Worm (Caenorhabditis elegans) whole organism, early embryonic: ENCODE results near the gene F14H12.6.

ENCODE experiments used
- B0310.2 ChIP-seq: sonication (generic microtip); optimal IDR thresholded peaks from 2 replicates; lab custom pipeline; 2016; ENCODE audit warnings: mild to moderate bottlenecking, missing genetic modification characterization, missing compliant biosample characterization
- F13C5.2 ChIP-seq: sonication (generic microtip); optimal IDR thresholded peaks from 2 replicates; lab custom pipeline; 2017; ENCODE audit warnings: mild to moderate bottlenecking, missing genetic modification characterization, inconsistent platforms, missing compliant biosample characterization
- aly-1 ChIP-seq: sonication (generic microtip); optimal IDR thresholded peaks from 2 replicates; lab custom pipeline; 2016; ENCODE audit warnings: missing genetic modification characterization, missing compliant biosample characterization
- ama-1 ChIP-seq: fragments of 150-350 bp; optimal IDR thresholded peaks from 2 replicates; lab custom pipeline; 2014
- ceh-13 ChIP-seq: fragments of 200-800 bp; sonication (Bioruptor generic); optimal IDR thresholded peaks from 2 replicates; lab custom pipeline; 2018; ENCODE audit warnings: mild to moderate bottlenecking, missing genetic modification characterization, missing compliant biosample characterization
- ceh-36 ChIP-seq: sonication (generic microtip); optimal IDR thresholded peaks from 2 replicates; lab custom pipeline; 2016; ENCODE audit warnings: missing genetic modification characterization, inconsistent platforms, missing compliant biosample characterization
- ets-7 ChIP-seq: sonication (generic microtip); optimal IDR thresholded peaks from 2 replicates; lab custom pipeline; 2016; ENCODE audit warnings: missing genotype, missing genetic modification characterization, missing compliant biosample characterization
- flt-1 ChIP-seq: fragments of 200-800 bp; sonication (Bioruptor generic); IDR thresholded peaks from 2 replicates; pipeline ENCODE4 v1.3.6; 2022; ENCODE audit warnings: missing genetic modification characterization, missing compliant biosample characterization
- hmbx-1 ChIP-seq: sonication (generic microtip); optimal IDR thresholded peaks from 2 replicates; lab custom pipeline; 2016; ENCODE audit warnings: mild to moderate bottlenecking, missing genetic modification characterization, missing compliant biosample characterization
- hmg-4 ChIP-seq: fragments of 200-800 bp; sonication (Bioruptor generic); optimal IDR thresholded peaks from 2 replicates; lab custom pipeline; 2018; ENCODE audit warnings: mild to moderate bottlenecking, missing genetic modification characterization, missing compliant biosample characterization
- hnd-1 ChIP-seq: sonication (generic microtip); optimal IDR thresholded peaks from 2 replicates; lab custom pipeline; 2016; ENCODE audit warnings: missing genetic modification characterization, missing compliant biosample characterization
- pes-1 ChIP-seq: fragments of 200-800 bp; sonication (Bioruptor generic); IDR thresholded peaks from 2 replicates; pipeline ENCODE4 v1.3.6; 2022; ENCODE audit warnings: missing genetic modification reagents, missing genetic modification characterization, missing compliant biosample characterization
- scrt-1 ChIP-seq: fragments of 200-800 bp; sonication (Bioruptor generic); IDR thresholded peaks from 2 replicates; pipeline ENCODE4 v1.3.6; 2022; ENCODE audit warnings: missing genetic modification characterization, missing compliant biosample characterization
- sea-1 ChIP-seq: fragments of 200-800 bp; sonication (Bioruptor generic); conservative IDR thresholded peaks from 2 replicates; pipeline ENCODE4 v1.3.6; 2022; ENCODE audit warnings: missing genetic modification characterization, missing compliant biosample characterization
- tbx-11 ChIP-seq: fragments of 200-800 bp; sonication (Bioruptor generic); IDR thresholded peaks from 2 replicates; pipeline ENCODE4 v1.3.6; 2022; ENCODE audit warnings: missing genetic modification characterization, missing compliant biosample characterization
- tbx-37 ChIP-seq: fragments of 200-800 bp; sonication (Bioruptor generic); conservative IDR thresholded peaks from 2 replicates; pipeline ENCODE4 v1.3.6; 2022; ENCODE audit warnings: missing genetic modification reagents, missing genetic modification characterization, missing compliant biosample characterization
- tra-4 ChIP-seq: sonication (generic microtip); optimal IDR thresholded peaks from 2 replicates; lab custom pipeline; 2017; ENCODE audit warnings: missing genetic modification characterization, missing compliant biosample characterization

F14H12.6 gene

DNA sequence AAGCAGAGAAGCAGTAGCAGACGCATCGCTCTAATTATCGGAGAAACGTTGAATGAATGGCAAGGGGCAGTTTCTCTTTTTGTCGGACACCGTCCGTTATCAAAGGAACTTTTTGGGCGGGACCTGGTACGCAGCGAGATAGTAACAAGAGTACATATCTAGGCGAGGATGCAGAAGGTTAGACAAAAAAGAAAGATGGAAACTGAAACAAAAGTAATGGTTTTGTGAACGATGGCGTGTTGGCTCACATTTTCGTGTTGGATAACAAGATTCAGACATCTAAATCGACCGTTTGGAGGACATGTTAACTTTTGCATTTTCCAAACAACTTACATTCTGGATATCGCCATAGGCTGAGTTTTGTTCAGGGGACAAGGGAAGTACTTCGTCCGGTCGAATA is at the start of gene F14H12.6:
Gene F14H12.6 (minus strand): TSS at position 101 of the 400 bp plus-strand sequence.
- TF ChIP-seq hnd-1 (no peak), tbx-37 (no peak), hmbx-1 (tag; lab: Kevin White, UChicago) (no peak), tbx-11 (GFP tag; lab: Robert Waterston, UW) (no peak), ceh-13 (GFP tag; lab: Kevin White, UChicago) (no peak), flt-1 (no peak), tra-4 (tag; lab: Kevin White, UChicago) (no peak), sea-1 (GFP tag; lab: Robert Waterston, UW) (no peak), hmg-4 (GFP tag; lab: Kevin White, UChicago) (no peak), F13C5.2 (tag; lab: Kevin White, UChicago) (no peak), ets-7 (no peak), ceh-36 (tag; lab: Kevin White, UChicago) (no peak), aly-1 (tag; lab: Kevin White, UChicago) (no peak)

DNA sequence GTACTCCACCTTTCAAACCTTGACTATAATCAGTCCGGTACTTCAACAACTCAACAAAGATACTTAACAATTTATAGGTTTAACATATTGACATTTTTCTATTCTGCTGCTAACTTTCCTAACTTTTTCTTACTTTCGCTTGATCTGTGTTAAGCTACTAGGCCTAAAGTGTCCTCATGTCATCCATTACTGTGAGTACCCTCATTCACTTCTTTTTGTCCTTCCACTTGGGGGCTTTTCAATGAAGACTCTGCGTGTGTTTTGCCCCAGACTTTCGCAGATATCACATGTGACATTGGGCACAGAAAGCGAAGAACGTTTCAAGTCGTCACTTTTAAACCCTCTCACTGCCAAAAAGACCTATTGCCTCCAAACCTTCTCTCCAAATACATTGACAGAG is 47.4 kb upstream of the F14H12.6 start:
- TF ChIP-seq sea-1 (GFP tag; lab: Robert Waterston, UW) (no peak), F13C5.2 (tag; lab: Kevin White, UChicago) (no peak), pes-1 (no peak), flt-1 (no peak), hmg-4 (GFP tag; lab: Kevin White, UChicago) (no peak), hmbx-1 (tag; lab: Kevin White, UChicago) (no peak), ama-1 (lab: Kevin White, UChicago) (no peak), ceh-13 (GFP tag; lab: Kevin White, UChicago) (no peak), hnd-1 (no peak), ceh-36 (tag; lab: Kevin White, UChicago) (no peak), aly-1 (tag; lab: Kevin White, UChicago) (no peak), tbx-37 (no peak), ets-7 (no peak), tra-4 (tag; lab: Kevin White, UChicago) (no peak), tbx-11 (GFP tag; lab: Robert Waterston, UW) (no peak), B0310.2 (tag; lab: Kevin White, UChicago) (no peak), scrt-1 (GFP tag; lab: Robert Waterston, UW) (no peak)

- TF ChIP-seq F13C5.2 (tag; lab: Kevin White, UChicago) (no peak), flt-1 (no peak), ceh-36 (tag; lab: Kevin White, UChicago) (no peak), ama-1 (lab: Kevin White, UChicago) (no peak), sea-1 (GFP tag; lab: Robert Waterston, UW) (no peak), tbx-37 (no peak), aly-1 (tag; lab: Kevin White, UChicago) (no peak), hmg-4 (GFP tag; lab: Kevin White, UChicago) (no peak), pes-1 (no peak), ets-7 (no peak), tra-4 (tag; lab: Kevin White, UChicago) (no peak), tbx-11 (GFP tag; lab: Robert Waterston, UW) (no peak), ceh-13 (GFP tag; lab: Kevin White, UChicago) (no peak)
Measured at ce11 chrX:4402854-4403253, 45.5 kb upstream of the F14H12.6 start, which contains the start of gene D1079.1. Gene D1079.1 (plus strand): TSS chrX:4403154.

DNA sequence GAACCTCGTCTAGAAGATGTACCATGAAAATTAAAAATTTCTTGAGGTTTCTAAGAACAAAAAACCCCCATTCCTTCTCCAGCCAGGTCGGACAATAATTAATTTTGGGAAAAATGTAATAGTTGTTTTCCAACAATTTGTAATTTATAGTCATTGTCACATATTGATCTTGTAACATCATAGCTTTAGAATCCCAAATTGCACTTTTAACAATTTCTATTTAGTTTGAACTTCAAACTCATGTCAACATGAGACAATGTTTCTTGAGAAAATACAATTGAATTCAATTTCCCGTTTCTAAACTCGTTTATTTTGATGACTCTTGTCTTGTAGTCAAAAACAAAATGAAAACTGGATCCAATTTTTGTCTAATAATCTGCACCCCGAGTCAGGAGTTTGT is 42.9 kb upstream of the F14H12.6 start:
- TF ChIP-seq tbx-37 (no peak), B0310.2 (tag; lab: Kevin White, UChicago) (no peak), scrt-1 (GFP tag; lab: Robert Waterston, UW) (no peak), ets-7 (no peak), aly-1 (tag; lab: Kevin White, UChicago) (no peak), hmbx-1 (tag; lab: Kevin White, UChicago) (no peak), ceh-36 (tag; lab: Kevin White, UChicago) (no peak), pes-1 (no peak), tbx-11 (GFP tag; lab: Robert Waterston, UW) (no peak), hmg-4 (GFP tag; lab: Kevin White, UChicago) (no peak), F13C5.2 (tag; lab: Kevin White, UChicago) (no peak), tra-4 (tag; lab: Kevin White, UChicago) (no peak), ama-1 (lab: Kevin White, UChicago) (no peak)

DNA sequence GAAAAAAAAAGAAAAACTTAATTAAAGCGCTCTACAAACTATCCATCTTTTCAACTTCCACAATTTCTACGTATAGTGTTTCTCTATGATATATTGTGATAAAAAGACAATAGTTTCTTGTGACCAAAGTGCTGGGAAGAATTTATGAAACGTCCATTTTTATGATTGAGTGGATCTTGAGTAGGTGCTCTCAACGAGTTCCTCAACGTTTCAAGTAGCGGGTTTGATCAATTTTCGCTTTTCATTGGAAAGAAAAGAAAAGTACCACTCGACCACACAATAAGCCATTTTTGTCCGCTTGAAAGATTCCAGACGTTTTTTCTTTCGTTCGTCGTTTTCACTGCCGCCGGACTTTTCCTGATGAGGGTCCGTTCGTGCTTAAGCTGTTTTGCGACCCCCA is 40.1 kb upstream of the F14H12.6 start:
- TF ChIP-seq F13C5.2 (tag; lab: Kevin White, UChicago) = no peak
- no peak for TF ChIP-seq sea-1 (GFP tag; lab: Robert Waterston, UW)
- no peak for TF ChIP-seq ceh-13 (GFP tag; lab: Kevin White, UChicago)
- no peak for TF ChIP-seq flt-1
- TF ChIP-seq ets-7 = no peak
- no peak for TF ChIP-seq hmg-4 (GFP tag; lab: Kevin White, UChicago)
- no peak for TF ChIP-seq pes-1
- no peak for TF ChIP-seq tbx-11 (GFP tag; lab: Robert Waterston, UW)
- no peak for TF ChIP-seq hnd-1
- TF ChIP-seq hmbx-1 (tag; lab: Kevin White, UChicago) = no peak
- no peak for TF ChIP-seq tbx-37
- TF ChIP-seq aly-1 (tag; lab: Kevin White, UChicago) = no peak
- TF ChIP-seq B0310.2 (tag; lab: Kevin White, UChicago) = no peak
- no peak for TF ChIP-seq tra-4 (tag; lab: Kevin White, UChicago)
- no peak for TF ChIP-seq ceh-36 (tag; lab: Kevin White, UChicago)
- TF ChIP-seq ama-1 (lab: Kevin White, UChicago) = no peak

ce11 chrX:4395073-4395850 is 37.9 kb upstream of the F14H12.6 start:
- peak; percentile 42; the same call in 1 of the 2 replicates for TF ChIP-seq tbx-37
- peak; percentile 62 for TF ChIP-seq F13C5.2 (tag; lab: Kevin White, UChicago)
- no peak for TF ChIP-seq hmg-4 (GFP tag; lab: Kevin White, UChicago)
- no peak for TF ChIP-seq flt-1

DNA sequence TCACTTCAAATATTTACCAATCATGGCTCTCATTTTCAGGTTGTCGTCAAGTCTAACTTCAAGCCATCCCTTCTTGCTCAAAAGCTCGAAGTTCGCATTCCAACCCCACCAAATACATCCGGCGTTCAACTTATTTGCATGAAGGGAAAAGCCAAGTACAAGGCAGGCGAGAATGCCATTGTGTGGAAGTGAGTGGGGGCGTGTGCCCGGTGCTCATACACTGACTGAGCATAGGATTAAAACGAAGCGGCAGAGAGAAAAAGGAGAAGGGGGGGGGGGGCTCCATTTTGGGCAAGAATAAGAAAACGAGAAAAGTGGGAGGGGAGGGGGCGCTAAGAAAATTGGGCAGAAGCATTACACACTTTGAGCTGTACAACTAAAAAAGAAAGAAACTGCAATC is 34.3 kb upstream of the F14H12.6 start:
- TF ChIP-seq ceh-13 (GFP tag; lab: Kevin White, UChicago) = no peak
- TF ChIP-seq aly-1 (tag; lab: Kevin White, UChicago) = no peak
- TF ChIP-seq tra-4 (tag; lab: Kevin White, UChicago) = no peak
- TF ChIP-seq tbx-37 = no peak
- no peak for TF ChIP-seq scrt-1 (GFP tag; lab: Robert Waterston, UW)
- no peak for TF ChIP-seq sea-1 (GFP tag; lab: Robert Waterston, UW)
- TF ChIP-seq pes-1 = no peak
- TF ChIP-seq hmg-4 (GFP tag; lab: Kevin White, UChicago) = no peak
- TF ChIP-seq B0310.2 (tag; lab: Kevin White, UChicago) = no peak
- no peak for TF ChIP-seq flt-1
- TF ChIP-seq ceh-36 (tag; lab: Kevin White, UChicago) = no peak
- TF ChIP-seq F13C5.2 (tag; lab: Kevin White, UChicago) = no peak
- no peak for TF ChIP-seq hmbx-1 (tag; lab: Kevin White, UChicago)
- TF ChIP-seq hnd-1 = no peak
- TF ChIP-seq ama-1 (lab: Kevin White, UChicago) = no peak
- no peak for TF ChIP-seq tbx-11 (GFP tag; lab: Robert Waterston, UW)
- no peak for TF ChIP-seq ets-7
